Worm (Caenorhabditis elegans) whole organism, L4 larva: Measurements from ENCODE around the gene tre-4.

ENCODE experiments used
- F49E8.2 ChIP-seq: sonication (generic microtip); optimal IDR thresholded peaks from 2 replicates; lab custom pipeline; 2016; ENCODE audit warnings: missing compliant biosample characterization, mild to moderate bottlenecking, missing genetic modification characterization, borderline replicate concordance
- fkh-10 ChIP-seq: fragments of 150-350 bp; optimal IDR thresholded peaks from 2 replicates; lab custom pipeline; 2014; ENCODE audit warnings: missing biosample characterization, missing genetic modification reagents, missing genetic modification characterization
- nhr-76 ChIP-seq: fragments of 150-350 bp; optimal IDR thresholded peaks from 2 replicates; lab custom pipeline; 2014; ENCODE audit warnings: missing biosample characterization, missing genetic modification characterization

DNA sequence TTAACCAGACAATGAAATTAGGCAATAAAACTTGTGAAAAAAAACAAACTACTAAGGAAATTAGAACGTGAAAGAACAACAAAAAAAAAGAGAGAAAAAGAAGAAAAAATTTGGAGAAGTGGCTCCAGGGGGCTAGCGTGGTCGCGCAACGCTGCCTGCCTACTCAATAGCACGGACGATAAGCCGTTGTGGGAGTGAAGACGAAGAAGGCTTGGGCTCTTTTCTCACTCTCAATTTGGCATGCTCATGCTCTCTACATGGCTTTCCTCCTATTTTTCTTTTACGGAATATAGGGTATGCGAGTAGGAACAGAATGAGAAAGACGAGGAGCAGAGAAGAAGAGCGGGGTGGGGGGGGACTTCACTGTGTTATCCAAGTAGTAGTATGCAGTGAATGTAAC, 30.3 kb downstream of the tre-4 start:
- TF ChIP-seq F49E8.2 (tag; lab: Kevin White, UChicago): no peak
- no peak for TF ChIP-seq nhr-76
- TF ChIP-seq fkh-10 (GFP tag; lab: Kevin White, UChicago): peak; percentile 18
